Worm (Caenorhabditis elegans) whole organism, mixed stage, embryonic: ENCODE results near the gene F39B3.3.

ENCODE experiments used
- M03D4.4 ChIP-seq: sonication (generic microtip); optimal IDR thresholded peaks from 2 replicates; lab custom pipeline; 2017; ENCODE audit warnings: mild to moderate bottlenecking, missing genetic modification characterization, missing compliant biosample characterization
- bed-3 ChIP-seq: fragments of 200-800 bp; sonication (Bioruptor generic); optimal IDR thresholded peaks from 3 replicates; lab custom pipeline; 2018; ENCODE audit warnings: mild to moderate bottlenecking, missing genetic modification characterization, moderate library complexity, missing compliant biosample characterization
- blmp-1 ChIP-seq: fragments of 150-350 bp; optimal IDR thresholded peaks from 2 replicates; lab custom pipeline; 2014; ENCODE audit warnings: missing biosample characterization, missing genetic modification characterization
- ceh-39 ChIP-seq: fragments of 150-350 bp; optimal IDR thresholded peaks from 2 replicates; lab custom pipeline; 2014; ENCODE audit warnings: missing biosample characterization, missing genetic modification characterization
- ceh-43 ChIP-seq: fragments of 200-800 bp; sonication (Bioruptor generic); optimal IDR thresholded peaks from 2 replicates; lab custom pipeline; 2018; ENCODE audit warnings: mild to moderate bottlenecking, missing genetic modification characterization, moderate library complexity, missing compliant biosample characterization
- ceh-83 ChIP-seq: fragments of 200-800 bp; sonication (Bioruptor generic); optimal IDR thresholded peaks from 2 replicates; lab custom pipeline; 2018; ENCODE audit warnings: mild to moderate bottlenecking, missing genetic modification characterization, missing compliant biosample characterization
- ces-1 ChIP-seq: fragments of 150-350 bp; optimal IDR thresholded peaks from 2 replicates; lab custom pipeline; 2014; ENCODE audit warnings: missing biosample characterization, missing genetic modification reagents, missing genetic modification characterization
- cnd-1 ChIP-seq: fragments of 200-800 bp; sonication (Bioruptor generic); optimal IDR thresholded peaks from 2 replicates; lab custom pipeline; 2018; ENCODE audit warnings: mild to moderate bottlenecking, missing genetic modification characterization, missing compliant biosample characterization
- drap-1 ChIP-seq: fragments of 200-800 bp; sonication (Bioruptor generic); optimal IDR thresholded peaks from 3 replicates; lab custom pipeline; 2018; ENCODE audit warnings: mild to moderate bottlenecking, missing genetic modification characterization, missing compliant biosample characterization
- elt-1 ChIP-seq: sonication (generic microtip); optimal IDR thresholded peaks from 2 replicates; lab custom pipeline; 2017; ENCODE audit warnings: missing genetic modification characterization, mild to moderate bottlenecking, missing compliant biosample characterization, antibody characterized with exemption, moderate library complexity, borderline replicate concordance; ENCODE audit not compliant: insufficient read depth
- elt-3 ChIP-seq: fragments of 150-350 bp; optimal IDR thresholded peaks from 2 replicates; lab custom pipeline; 2014; ENCODE audit warnings: missing biosample characterization, missing genetic modification characterization
- flh-1 ChIP-seq: fragments of 200-800 bp; sonication (Bioruptor generic); optimal IDR thresholded peaks from 2 replicates; lab custom pipeline; 2018; ENCODE audit warnings: mild to moderate bottlenecking, missing genetic modification characterization, moderate library complexity, missing compliant biosample characterization
- ham-2 ChIP-seq: fragments of 200-800 bp; sonication (Bioruptor generic); optimal IDR thresholded peaks from 2 replicates; lab custom pipeline; 2018; ENCODE audit warnings: mild to moderate bottlenecking, missing genetic modification characterization, missing compliant biosample characterization
- hlh-1 ChIP-seq: fragments of 150-350 bp; optimal IDR thresholded peaks from 2 replicates; lab custom pipeline; 2014; ENCODE audit warnings: missing biosample characterization, missing genetic modification reagents, missing genetic modification characterization
- lin-13 ChIP-seq: fragments of 150-350 bp; optimal IDR thresholded peaks from 2 replicates; lab custom pipeline; 2014; ENCODE audit warnings: missing biosample characterization, missing genetic modification characterization
- lin-32 ChIP-seq: fragments of 200-800 bp; sonication (Bioruptor generic); optimal IDR thresholded peaks from 2 replicates; lab custom pipeline; 2018; ENCODE audit warnings: mild to moderate bottlenecking, missing genetic modification characterization, missing compliant biosample characterization
- lsy-2 ChIP-seq: fragments of 150-350 bp; optimal IDR thresholded peaks from 2 replicates; lab custom pipeline; 2014; ENCODE audit warnings: missing biosample characterization, missing genetic modification characterization
- mab-5 ChIP-seq: fragments of 150-350 bp; optimal IDR thresholded peaks from 2 replicates; lab custom pipeline; 2014; ENCODE audit warnings: missing biosample characterization, missing genetic modification characterization
- mep-1 ChIP-seq: fragments of 150-350 bp; optimal IDR thresholded peaks from 2 replicates; lab custom pipeline; 2017; ENCODE audit warnings: missing biosample characterization, missing genetic modification reagents, missing genetic modification characterization, inconsistent platforms
- mls-2 ChIP-seq: sonication (generic microtip); optimal IDR thresholded peaks from 2 replicates; lab custom pipeline; 2016; ENCODE audit warnings: mild to moderate bottlenecking, missing genetic modification characterization, moderate library complexity, missing compliant biosample characterization
- nhr-12 ChIP-seq: fragments of 150-350 bp; optimal IDR thresholded peaks from 2 replicates; lab custom pipeline; 2014; ENCODE audit warnings: missing biosample characterization, missing genetic modification characterization
- nhr-2 ChIP-seq: fragments of 150-350 bp; optimal IDR thresholded peaks from 2 replicates; lab custom pipeline; 2014; ENCODE audit warnings: missing biosample characterization, missing genetic modification characterization
- nhr-237 ChIP-seq: fragments of 150-350 bp; optimal IDR thresholded peaks from 2 replicates; lab custom pipeline; 2014; ENCODE audit warnings: missing biosample characterization, missing genetic modification characterization
- nhr-28 ChIP-seq: fragments of 150-350 bp; optimal IDR thresholded peaks from 2 replicates; lab custom pipeline; 2014; ENCODE audit warnings: missing biosample characterization, missing genetic modification characterization
- pha-4 ChIP-seq: fragments of 150-350 bp; optimal IDR thresholded peaks from 2 replicates; lab custom pipeline; 2018; ENCODE audit warnings: missing biosample characterization, missing genetic modification reagents, missing genetic modification characterization
- sem-2 ChIP-seq: fragments of 200-800 bp; sonication (Bioruptor generic); optimal IDR thresholded peaks from 2 replicates; lab custom pipeline; 2018; ENCODE audit warnings: mild to moderate bottlenecking, missing genetic modification characterization, missing compliant biosample characterization
- snpc-4 ChIP-seq: fragments of 150-350 bp; optimal IDR thresholded peaks from 2 replicates; lab custom pipeline; 2014; ENCODE audit warnings: missing biosample characterization, missing genetic modification characterization
- sptf-1 ChIP-seq: sonication (generic microtip); optimal IDR thresholded peaks from 2 replicates; lab custom pipeline; 2017; ENCODE audit warnings: mild to moderate bottlenecking, missing genetic modification characterization, moderate library complexity, missing compliant biosample characterization
- tbx-8 ChIP-seq: fragments of 200-800 bp; sonication (Bioruptor generic); optimal IDR thresholded peaks from 2 replicates; lab custom pipeline; 2018; ENCODE audit warnings: mild to moderate bottlenecking, missing genetic modification characterization, moderate library complexity, missing compliant biosample characterization
- unc-120 ChIP-seq: sonication (generic microtip); optimal IDR thresholded peaks from 2 replicates; lab custom pipeline; 2017; ENCODE audit warnings: missing genetic modification characterization, missing compliant biosample characterization; ENCODE audit not compliant: poor library complexity, severe bottlenecking
- unc-62 ChIP-seq: fragments of 150-350 bp; optimal IDR thresholded peaks from 2 replicates; lab custom pipeline; 2014; ENCODE audit warnings: missing biosample characterization, missing genetic modification reagents, missing genetic modification characterization
- zip-8 ChIP-seq: fragments of 150-350 bp; optimal IDR thresholded peaks from 2 replicates; lab custom pipeline; 2014; ENCODE audit warnings: missing biosample characterization, missing genetic modification characterization
- ztf-11 ChIP-seq: fragments of 150-350 bp; optimal IDR thresholded peaks from 2 replicates; lab custom pipeline; 2014; ENCODE audit warnings: missing biosample characterization, missing genetic modification characterization

Gene F39B3.3

DNA sequence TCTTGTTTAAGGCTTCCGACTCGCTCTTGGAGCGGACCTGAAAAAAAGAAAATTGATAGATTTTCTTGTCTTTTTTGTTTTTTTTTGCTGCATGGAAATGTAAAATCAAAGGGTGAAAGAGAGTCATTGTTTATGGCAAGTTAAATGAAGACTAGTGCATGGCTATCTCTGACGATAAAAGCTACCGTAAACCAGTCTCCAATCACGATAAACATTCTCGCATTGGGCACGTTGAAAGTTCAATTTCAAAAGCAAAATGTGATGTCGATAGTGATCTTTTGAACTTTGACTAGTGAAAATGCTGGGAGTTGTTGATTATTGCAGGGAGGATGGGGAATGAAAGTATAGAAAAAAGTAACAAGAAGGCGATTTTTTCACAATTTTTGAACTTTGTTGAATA lies 47.7 kb upstream of the F39B3.3 start:
- TF ChIP-seq drap-1 (GFP tag; lab: Kevin White, UChicago) (no peak), nhr-28 (tag; lab: Kevin White, UChicago) (no peak), M03D4.4 (tag; lab: Kevin White, UChicago) (no peak), elt-3 (tag; lab: Kevin White, UChicago) (no peak), snpc-4 (tag; lab: Kevin White, UChicago) (no peak), mep-1 (no peak), mab-5 (tag; lab: Kevin White, UChicago) (no peak), ces-1 (GFP tag; lab: Kevin White, UChicago) (no peak), zip-8 (no peak), pha-4 (tag; lab: Kevin White, UChicago) (no peak), sem-2 (GFP tag; lab: Kevin White, UChicago) (no peak), nhr-237 (tag; lab: Kevin White, UChicago) (no peak), ceh-83 (GFP tag; lab: Kevin White, UChicago) (no peak), ceh-39 (tag; lab: Kevin White, UChicago) (no peak), mls-2 (no peak), blmp-1 (tag; lab: Kevin White, UChicago) (no peak), hlh-1 (tag; lab: Kevin White, UChicago) (no peak), nhr-2 (tag; lab: Kevin White, UChicago) (no peak), flh-1 (no peak), ztf-11 (tag; lab: Kevin White, UChicago) (no peak)
- TF ChIP-seq, all 35 proteins: peak for 0

ce11 chrX:17625729-17626128 lies 46.8 kb upstream of the F39B3.3 start:
- TF ChIP-seq lin-13 (no peak), nhr-28 (tag; lab: Kevin White, UChicago) (no peak), ceh-43 (GFP tag; lab: Kevin White, UChicago) (no peak), mep-1 (no peak), ztf-11 (tag; lab: Kevin White, UChicago) (no peak), zip-8 (no peak), nhr-2 (tag; lab: Kevin White, UChicago) (no peak), ceh-39 (tag; lab: Kevin White, UChicago) (no peak), lin-32 (GFP tag; lab: Kevin White, UChicago) (no peak), elt-3 (tag; lab: Kevin White, UChicago) (no peak)
- TF ChIP-seq, all 35 proteins: peak for 0

DNA sequence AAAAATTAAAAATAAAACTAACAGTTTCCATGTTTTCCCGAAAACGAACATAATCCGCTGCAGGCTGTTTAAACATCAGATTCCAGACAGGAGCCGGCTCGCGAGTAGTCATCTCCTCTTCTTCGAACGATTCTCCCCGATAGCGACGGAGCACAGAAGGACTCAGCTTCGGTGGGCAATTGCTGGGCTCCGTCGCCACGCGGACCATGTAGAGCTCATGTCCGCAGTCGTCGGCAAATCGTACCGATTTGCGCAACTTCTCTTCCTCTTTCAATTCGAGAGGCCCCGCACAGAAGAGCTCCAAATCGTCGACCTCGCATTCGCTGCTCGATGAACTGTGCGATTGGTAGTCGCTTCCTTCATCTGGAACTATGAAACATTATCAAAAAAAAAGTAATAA lies 46.3 kb upstream of the F39B3.3 start:
- no peak for TF ChIP-seq nhr-2 (tag; lab: Kevin White, UChicago)
- TF ChIP-seq unc-62 (GFP tag; lab: Kevin White, UChicago): no peak
- TF ChIP-seq tbx-8 (GFP tag; lab: Kevin White, UChicago): no peak
- no peak for TF ChIP-seq nhr-12
- TF ChIP-seq nhr-28 (tag; lab: Kevin White, UChicago): no peak
- no peak for TF ChIP-seq blmp-1 (tag; lab: Kevin White, UChicago)
- TF ChIP-seq mls-2: no peak
- no peak for TF ChIP-seq bed-3 (GFP tag; lab: Kevin White, UChicago)
- TF ChIP-seq pha-4 (tag; lab: Kevin White, UChicago): no peak
- no peak for TF ChIP-seq ces-1 (GFP tag; lab: Kevin White, UChicago)
- TF ChIP-seq ceh-43 (GFP tag; lab: Kevin White, UChicago): no peak
- TF ChIP-seq ztf-11 (tag; lab: Kevin White, UChicago): no peak
- no peak for TF ChIP-seq mep-1
- TF ChIP-seq drap-1 (GFP tag; lab: Kevin White, UChicago): no peak
- no peak for TF ChIP-seq lsy-2
- no peak for TF ChIP-seq elt-3 (tag; lab: Kevin White, UChicago)
- no peak for TF ChIP-seq flh-1
- TF ChIP-seq ceh-39 (tag; lab: Kevin White, UChicago): no peak

- no peak for TF ChIP-seq elt-3 (tag; lab: Kevin White, UChicago)
- no peak for TF ChIP-seq unc-120 (tag; lab: Kevin White, UChicago)
- no peak for TF ChIP-seq ceh-43 (GFP tag; lab: Kevin White, UChicago)
- TF ChIP-seq tbx-8 (GFP tag; lab: Kevin White, UChicago): no peak
- no peak for TF ChIP-seq snpc-4 (tag; lab: Kevin White, UChicago)
- TF ChIP-seq elt-1 (tag; lab: Kevin White, UChicago): no peak
- TF ChIP-seq nhr-2 (tag; lab: Kevin White, UChicago): no peak
- no peak for TF ChIP-seq lin-13
- no peak for TF ChIP-seq sptf-1 (tag; lab: Kevin White, UChicago)
- no peak for TF ChIP-seq cnd-1 (tag; lab: Kevin White, UChicago)
- TF ChIP-seq ham-2: no peak
- no peak for TF ChIP-seq nhr-237 (tag; lab: Kevin White, UChicago)
- TF ChIP-seq unc-62 (GFP tag; lab: Kevin White, UChicago): no peak
- TF ChIP-seq lin-32 (GFP tag; lab: Kevin White, UChicago): no peak
- no peak for TF ChIP-seq nhr-28 (tag; lab: Kevin White, UChicago)
- TF ChIP-seq sem-2 (GFP tag; lab: Kevin White, UChicago): no peak
These were observed 35.3 kb upstream of the F39B3.3 start, which contains the start of gene ncs-7 for ce11 chrX:17614245-17614644. ncs-7 (plus strand) TSS chrX:17614545.
